Worm (Caenorhabditis elegans) whole organism, L2 larva: ENCODE data around the gene ech-1.1.
A peak's percentile ranks its signal among the peaks of the same experiment; 100 is the strongest.

Experiments
- C34F6.9 ChIP-seq: fragments of 150-350 bp; optimal IDR thresholded peaks from 2 replicates; lab custom pipeline; 2014; ENCODE audit warnings: missing biosample characterization, missing genetic modification characterization
- F13H6.1 ChIP-seq: sonication (generic microtip); optimal IDR thresholded peaks from 2 replicates; lab custom pipeline; 2016; ENCODE audit warnings: missing genetic modification characterization, missing compliant biosample characterization
- R02D3.7 ChIP-seq: fragments of 150-350 bp; optimal IDR thresholded peaks from 2 replicates; lab custom pipeline; 2014; ENCODE audit warnings: missing biosample characterization, missing genetic modification characterization
- Y55F3AM.14 ChIP-seq: fragments of 200-800 bp; sonication (Bioruptor generic); optimal IDR thresholded peaks from 2 replicates; lab custom pipeline; 2018; ENCODE audit warnings: mild to moderate bottlenecking, missing genetic modification characterization, missing compliant biosample characterization
- ZK546.5 ChIP-seq: sonication (generic microtip); optimal IDR thresholded peaks from 2 replicates; lab custom pipeline; 2017; ENCODE audit warnings: missing biosample characterization, missing genetic modification characterization
- alr-1 ChIP-seq: fragments of 150-350 bp; optimal IDR thresholded peaks from 2 replicates; lab custom pipeline; 2014; ENCODE audit warnings: missing biosample characterization, missing genetic modification characterization
- aly-2 ChIP-seq: fragments of 150-350 bp; optimal IDR thresholded peaks from 2 replicates; lab custom pipeline; 2014; ENCODE audit warnings: missing biosample characterization, missing genetic modification characterization
- ama-1 ChIP-seq: fragments of 150-350 bp; optimal IDR thresholded peaks from 2 replicates; lab custom pipeline; 2018; ENCODE audit warnings: inconsistent platforms
- blmp-1 ChIP-seq: sonication (generic microtip); optimal IDR thresholded peaks from 2 replicates; lab custom pipeline; 2017; ENCODE audit warnings: missing genetic modification characterization, mild to moderate bottlenecking, missing compliant biosample characterization, antibody characterized with exemption, moderate library complexity; ENCODE audit not compliant: insufficient read depth
- ceh-16 ChIP-seq: fragments of 150-350 bp; optimal IDR thresholded peaks from 2 replicates; lab custom pipeline; 2014; ENCODE audit warnings: missing biosample characterization, missing genetic modification characterization
- ceh-82 ChIP-seq: fragments of 150-350 bp; optimal IDR thresholded peaks from 2 replicates; lab custom pipeline; 2014; ENCODE audit warnings: missing biosample characterization, missing genetic modification characterization
- crh-2 ChIP-seq: sonication (generic microtip); optimal IDR thresholded peaks from 2 replicates; lab custom pipeline; 2017; ENCODE audit warnings: missing biosample characterization, missing genetic modification characterization
- dmd-4 ChIP-seq: sonication (generic microtip); optimal IDR thresholded peaks from 2 replicates; lab custom pipeline; 2017; ENCODE audit warnings: missing biosample characterization, missing genetic modification characterization
- egl-27 ChIP-seq: sonication (generic microtip); optimal IDR thresholded peaks from 3 replicates; lab custom pipeline; 2017; ENCODE audit warnings: missing biosample characterization, missing genetic modification reagents, missing genetic modification characterization
- elt-1 ChIP-seq: fragments of 150-350 bp; optimal IDR thresholded peaks from 2 replicates; lab custom pipeline; 2014; ENCODE audit warnings: missing biosample characterization, missing genetic modification characterization
- elt-3 ChIP-seq: sonication (generic microtip); optimal IDR thresholded peaks from 2 replicates; lab custom pipeline; 2017; ENCODE audit warnings: missing biosample characterization, missing genetic modification characterization
- fos-1 ChIP-seq: fragments of 150-350 bp; optimal IDR thresholded peaks from 2 replicates; lab custom pipeline; 2014; ENCODE audit warnings: missing biosample characterization, missing genetic modification characterization
- gmeb-1 ChIP-seq: fragments of 150-350 bp; optimal IDR thresholded peaks from 2 replicates; lab custom pipeline; 2014; ENCODE audit warnings: missing biosample characterization, missing genetic modification characterization
- lin-13 ChIP-seq: fragments of 150-350 bp; optimal IDR thresholded peaks from 2 replicates; lab custom pipeline; 2014; ENCODE audit warnings: missing biosample characterization, missing genetic modification reagents, missing genetic modification characterization
- lin-39 ChIP-seq: fragments of 150-350 bp; optimal IDR thresholded peaks from 2 replicates; lab custom pipeline; 2014; ENCODE audit warnings: missing biosample characterization, missing genetic modification reagents, missing genetic modification characterization
- lsy-2 ChIP-seq, 2 experiments: fragments of 150-350 bp in 1 of 2; sonication (generic microtip) in 1 of 2; optimal IDR thresholded peaks; 2 replicates each; lab custom pipeline; 2014 to 2017; ENCODE audit warnings: missing biosample characterization in 2 of 2, missing genetic modification characterization in 2 of 2
- mab-5 ChIP-seq: fragments of 150-350 bp; optimal IDR thresholded peaks from 2 replicates; lab custom pipeline; 2014; ENCODE audit warnings: missing biosample characterization, missing genetic modification characterization
- mbf-1 ChIP-seq: sonication (generic microtip); optimal IDR thresholded peaks from 2 replicates; lab custom pipeline; 2017; ENCODE audit warnings: missing biosample characterization, missing genetic modification characterization
- mdl-1 ChIP-seq, 2 experiments: fragments of 150-350 bp in 1 of 2; sonication (generic microtip) in 1 of 2; optimal IDR thresholded peaks; 2 replicates each; lab custom pipeline; 2017; ENCODE audit warnings: missing biosample characterization in 2 of 2, missing genetic modification characterization in 2 of 2
- nhr-10 ChIP-seq: sonication (generic microtip); optimal IDR thresholded peaks from 2 replicates; lab custom pipeline; 2017; ENCODE audit warnings: missing biosample characterization, missing genetic modification characterization
- nhr-11 ChIP-seq: fragments of 150-350 bp; optimal IDR thresholded peaks from 2 replicates; lab custom pipeline; 2014; ENCODE audit warnings: missing biosample characterization, missing genetic modification characterization
- nhr-12 ChIP-seq: fragments of 150-350 bp; optimal IDR thresholded peaks from 2 replicates; lab custom pipeline; 2014; ENCODE audit warnings: missing biosample characterization, missing genetic modification characterization
- nhr-129 ChIP-seq: fragments of 150-350 bp; optimal IDR thresholded peaks from 2 replicates; lab custom pipeline; 2014; ENCODE audit warnings: missing biosample characterization, missing genetic modification characterization
- nhr-21 ChIP-seq: fragments of 150-350 bp; optimal IDR thresholded peaks from 2 replicates; lab custom pipeline; 2014; ENCODE audit warnings: missing biosample characterization, missing genetic modification characterization
- nhr-25 ChIP-seq: fragments of 150-350 bp; sonication (generic microtip); optimal IDR thresholded peaks from 3 replicates; lab custom pipeline; 2014; ENCODE audit warnings: missing biosample characterization, missing genetic modification characterization
- nhr-6 ChIP-seq: fragments of 150-350 bp; optimal IDR thresholded peaks from 2 replicates; lab custom pipeline; 2014; ENCODE audit warnings: missing biosample characterization, missing genetic modification characterization
- nhr-77 ChIP-seq: fragments of 150-350 bp; optimal IDR thresholded peaks from 2 replicates; lab custom pipeline; 2014; ENCODE audit warnings: missing biosample characterization, missing genetic modification characterization
- peb-1 ChIP-seq: fragments of 150-350 bp; optimal IDR thresholded peaks from 2 replicates; lab custom pipeline; 2014; ENCODE audit warnings: missing biosample characterization, missing genetic modification characterization
- sem-4 ChIP-seq: fragments of 150-350 bp; optimal IDR thresholded peaks from 2 replicates; lab custom pipeline; 2014; ENCODE audit warnings: missing biosample characterization, missing genetic modification reagents, missing genetic modification characterization
- skn-1 ChIP-seq: sonication (generic microtip); optimal IDR thresholded peaks from 2 replicates; lab custom pipeline; 2017; ENCODE audit warnings: missing biosample characterization, missing genetic modification characterization
- sma-9 ChIP-seq, 2 experiments: fragments of 150-350 bp in 1 of 2; sonication (generic microtip) in 1 of 2; optimal IDR thresholded peaks; 2 replicates each; lab custom pipeline; 2014 to 2016; ENCODE audit warnings: missing genetic modification characterization in 2 of 2, mild to moderate bottlenecking in 1 of 2, missing biosample characterization in 1 of 2, missing compliant biosample characterization in 1 of 2, missing genetic modification reagents in 1 of 2, moderate library complexity in 1 of 2
- snpc-4 ChIP-seq: fragments of 150-350 bp; optimal IDR thresholded peaks from 2 replicates; lab custom pipeline; 2014; ENCODE audit warnings: missing biosample characterization, missing genetic modification characterization
- unc-39 ChIP-seq: fragments of 150-350 bp; optimal IDR thresholded peaks from 2 replicates; lab custom pipeline; 2014; ENCODE audit warnings: missing biosample characterization, missing genetic modification characterization
- unc-55 ChIP-seq: fragments of 150-350 bp; sonication (generic microtip); optimal IDR thresholded peaks from 3 replicates; lab custom pipeline; 2014; ENCODE audit warnings: missing biosample characterization, missing genetic modification reagents, missing genetic modification characterization
- zag-1 ChIP-seq: fragments of 150-350 bp; optimal IDR thresholded peaks from 2 replicates; lab custom pipeline; 2014; ENCODE audit warnings: missing biosample characterization, missing genetic modification characterization
- ztf-1 ChIP-seq: fragments of 200-800 bp; sonication (Bioruptor generic); conservative IDR thresholded peaks from 2 replicates; pipeline ENCODE4 v1.3.6; 2022; ENCODE audit warnings: missing genetic modification characterization, missing compliant biosample characterization

The ech-1.1 gene

ce11 chrV:15395347-15395746, 34.0 kb upstream of the ech-1.1 start, which contains the start of gene cyb-3:
Gene cyb-3 (plus strand): TSS chrV:15395696.
- TF ChIP-seq ztf-1 (GFP tag; lab: Robert Waterston, UW) (no peak), nhr-6 (tag; lab: Kevin White, UChicago) (no peak), fos-1 (tag; lab: Kevin White, UChicago) (no peak), elt-1 (tag; lab: Kevin White, UChicago) (no peak), nhr-10 (no peak), crh-2 (tag; lab: Kevin White, UChicago) (no peak), ZK546.5 (no peak), R02D3.7 (no peak), skn-1 (tag; lab: Kevin White, UChicago) (no peak), snpc-4 (tag; lab: Kevin White, UChicago) (no peak), nhr-25 (tag; lab: Kevin White, UChicago) (no peak), lin-39 (tag; lab: Kevin White, UChicago) (no peak)

- TF ChIP-seq nhr-129 (tag; lab: Kevin White, UChicago) (no peak), ztf-1 (GFP tag; lab: Robert Waterston, UW) (no peak), ZK546.5 (no peak), unc-55 (peak; percentile 5), zag-1 (tag; lab: Kevin White, UChicago) (no peak), mdl-1 (tag; optimal IDR thresholded peaks at IDR 0.05; lab: Kevin White, UChicago) (no peak), nhr-10 (no peak), mbf-1 (tag; lab: Kevin White, UChicago) (no peak), nhr-25 (tag; lab: Kevin White, UChicago) (no peak), nhr-12 (tag; lab: Kevin White, UChicago) (no peak), lsy-2 (tag; optimal IDR thresholded peaks at IDR 0.05; lab: Kevin White, UChicago) (peak in 1 of 2 experiments; percentile 23), ceh-82 (tag; lab: Kevin White, UChicago) (no peak), fos-1 (tag; lab: Kevin White, UChicago) (no peak), sem-4 (tag; lab: Kevin White, UChicago) (no peak), peb-1 (no peak), gmeb-1 (peak; percentile 68), blmp-1 (tag; lab: Kevin White, UChicago) (no peak), lin-39 (tag; lab: Kevin White, UChicago) (no peak), dmd-4 (no peak), crh-2 (tag; lab: Kevin White, UChicago) (no peak), nhr-21 (tag; lab: Kevin White, UChicago) (no peak), C34F6.9 (no peak), lin-13 (peak; percentile 28), nhr-77 (tag; lab: Kevin White, UChicago) (no peak), skn-1 (tag; lab: Kevin White, UChicago) (no peak), aly-2 (tag; lab: Kevin White, UChicago) (no peak)
- TF ChIP-seq, all 48 proteins: peak for 4
Observed at ce11 chrV:15394906-15395305, 33.6 kb upstream of the ech-1.1 start, which contains the start of gene T06E6.1. Gene T06E6.1 (minus strand): TSS chrV:15394961.

DNA sequence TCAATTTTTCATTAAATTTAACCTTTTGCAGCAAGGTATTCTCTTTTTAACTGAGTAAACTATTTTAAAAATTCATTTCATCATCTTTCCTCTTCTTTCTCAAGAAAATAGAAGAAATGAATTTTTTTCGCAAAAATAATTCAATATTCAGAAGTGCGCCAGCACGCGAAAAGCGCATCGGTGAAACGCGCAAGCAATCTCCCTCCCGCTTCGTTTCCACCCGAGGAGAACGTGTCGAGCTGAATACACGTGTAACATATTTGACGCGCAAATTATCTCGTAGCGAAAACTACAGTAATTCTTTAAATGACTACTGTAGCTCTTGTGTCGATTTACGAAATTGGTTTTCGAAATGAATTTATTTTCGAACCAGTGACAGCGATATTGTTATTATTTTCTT, 30.8 kb upstream of the ech-1.1 start:
- TF ChIP-seq ceh-82 (tag; lab: Kevin White, UChicago): no peak
- TF ChIP-seq elt-1 (tag; lab: Kevin White, UChicago): no peak
- TF ChIP-seq alr-1 (tag; lab: Kevin White, UChicago): no peak
- TF ChIP-seq crh-2 (tag; lab: Kevin White, UChicago): no peak
- no peak for TF ChIP-seq F13H6.1 (tag; lab: Kevin White, UChicago)
- no peak for TF ChIP-seq mdl-1 (tag; optimal IDR thresholded peaks at IDR 0.05; lab: Kevin White, UChicago)
- TF ChIP-seq ceh-16: no peak
- no peak for TF ChIP-seq egl-27 (tag; lab: Kevin White, UChicago)
- no peak for TF ChIP-seq zag-1 (tag; lab: Kevin White, UChicago)
- TF ChIP-seq ama-1 (lab: Kevin White, UChicago): no peak
- no peak for TF ChIP-seq skn-1 (tag; lab: Kevin White, UChicago)
- TF ChIP-seq dmd-4: no peak
- TF ChIP-seq nhr-11 (tag; lab: Kevin White, UChicago): no peak
- TF ChIP-seq mbf-1 (tag; lab: Kevin White, UChicago): no peak
- TF ChIP-seq gmeb-1: no peak
- TF ChIP-seq peb-1: no peak

DNA sequence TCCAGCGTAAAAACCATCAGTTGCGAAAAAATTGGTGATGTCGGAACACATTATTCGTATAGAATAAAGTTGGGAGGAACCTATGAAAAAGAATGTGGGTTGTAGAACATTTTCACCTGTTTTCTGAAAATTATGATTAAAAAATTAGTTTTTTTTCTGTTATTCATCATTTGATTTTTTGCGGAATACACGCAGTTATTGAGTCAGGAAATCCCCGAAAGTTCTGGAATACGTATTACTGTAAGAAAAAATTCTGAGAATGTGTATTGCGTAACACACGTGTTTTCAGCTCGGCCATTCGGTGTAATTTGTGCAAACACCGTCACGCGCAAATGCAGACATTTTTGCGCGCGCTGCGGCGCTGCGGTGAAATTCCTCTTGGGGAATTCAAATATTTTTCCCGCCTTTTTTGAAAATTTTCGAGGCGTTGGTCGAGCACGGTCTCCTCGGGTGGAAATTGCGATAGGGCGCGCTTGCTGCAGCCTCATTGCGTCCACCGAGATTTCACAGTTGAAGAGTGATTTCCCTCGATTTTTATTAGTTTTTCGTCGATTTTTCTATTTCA, 27.6 kb upstream of the ech-1.1 start, which contains the start of gene srh-170:
srh-170 (minus strand) TSS at position 51 of the 565 bp plus-strand sequence.
- TF ChIP-seq sma-9 (GFP tag; optimal IDR thresholded peaks at IDR 0.05; lab: Kevin White, UChicago) (no peak), sma-9 (tag; optimal IDR thresholded peaks at IDR 0.05; lab: Kevin White, UChicago) (no peak), elt-3 (tag; lab: Kevin White, UChicago) (no peak), Y55F3AM.14 (GFP tag; lab: Kevin White, UChicago) (no peak), peb-1 (no peak), blmp-1 (tag; lab: Kevin White, UChicago) (no peak), snpc-4 (tag; lab: Kevin White, UChicago) (no peak), unc-39 (tag; lab: Kevin White, UChicago) (no peak), skn-1 (tag; lab: Kevin White, UChicago) (no peak), mab-5 (tag; lab: Kevin White, UChicago) (no peak)
